Worm (Caenorhabditis elegans) whole organism, L4 larva: ENCODE data around the gene sqrd-1.

Experiments used
- ces-1 ChIP-seq: fragments of 150-350 bp; sonication (generic microtip); optimal IDR thresholded peaks from 4 replicates; lab custom pipeline; 2014; ENCODE audit warnings: missing biosample characterization, missing genetic modification reagents, missing genetic modification characterization
- lin-1 ChIP-seq: fragments of 200-800 bp; sonication (Bioruptor generic); IDR thresholded peaks from 2 replicates; pipeline ENCODE4 v1.3.6; 2022; ENCODE audit warnings: missing genetic modification reagents, missing genetic modification characterization, missing compliant biosample characterization
- lin-39 ChIP-seq: fragments of 150-350 bp; optimal IDR thresholded peaks from 2 replicates; lab custom pipeline; 2014; ENCODE audit warnings: missing biosample characterization, missing genetic modification reagents, missing genetic modification characterization
- lsy-2 ChIP-seq, 2 experiments: fragments of 150-350 bp in 1 of 2; sonication (generic microtip) in 1 of 2; optimal IDR thresholded peaks; 2 replicates each; lab custom pipeline; 2014 to 2017; ENCODE audit warnings: missing biosample characterization in 2 of 2, missing genetic modification characterization in 2 of 2
- nhr-11 ChIP-seq: fragments of 150-350 bp; optimal IDR thresholded peaks from 2 replicates; lab custom pipeline; 2014; ENCODE audit warnings: missing biosample characterization, missing genetic modification characterization
- pha-4 ChIP-seq, 2 experiments: fragments of 150-350 bp in 1 of 2; fragments of 200-800 bp in 1 of 2; sonication (Bioruptor generic) in 1 of 2; IDR thresholded peaks in 1 of 2; optimal IDR thresholded peaks in 1 of 2; 2 replicates each; pipeline versions ENCODE4 v1.3.6 to Lab custom; 2014 to 2022; ENCODE audit warnings: missing genetic modification characterization in 2 of 2, missing genetic modification reagents in 2 of 2, missing biosample characterization in 1 of 2, missing compliant biosample characterization in 1 of 2
- pqm-1 ChIP-seq: sonication (generic microtip); optimal IDR thresholded peaks from 2 replicates; lab custom pipeline; 2017; ENCODE audit warnings: missing biosample characterization, missing genetic modification characterization
- snpc-4 ChIP-seq: fragments of 150-350 bp; optimal IDR thresholded peaks from 2 replicates; lab custom pipeline; 2014; ENCODE audit warnings: missing biosample characterization, missing genetic modification characterization
- zip-11 ChIP-seq: fragments of 200-800 bp; sonication (Bioruptor generic); IDR thresholded peaks from 2 replicates; pipeline ENCODE4 v1.3.6; 2022; ENCODE audit warnings: missing genetic modification characterization, missing compliant biosample characterization
- zip-2 ChIP-seq: fragments of 150-350 bp; optimal IDR thresholded peaks from 2 replicates; lab custom pipeline; 2014; ENCODE audit warnings: missing biosample characterization, missing genetic modification characterization
- ztf-11 ChIP-seq: fragments of 150-350 bp; optimal IDR thresholded peaks from 2 replicates; lab custom pipeline; 2014; ENCODE audit warnings: missing biosample characterization, missing genetic modification characterization

DNA sequence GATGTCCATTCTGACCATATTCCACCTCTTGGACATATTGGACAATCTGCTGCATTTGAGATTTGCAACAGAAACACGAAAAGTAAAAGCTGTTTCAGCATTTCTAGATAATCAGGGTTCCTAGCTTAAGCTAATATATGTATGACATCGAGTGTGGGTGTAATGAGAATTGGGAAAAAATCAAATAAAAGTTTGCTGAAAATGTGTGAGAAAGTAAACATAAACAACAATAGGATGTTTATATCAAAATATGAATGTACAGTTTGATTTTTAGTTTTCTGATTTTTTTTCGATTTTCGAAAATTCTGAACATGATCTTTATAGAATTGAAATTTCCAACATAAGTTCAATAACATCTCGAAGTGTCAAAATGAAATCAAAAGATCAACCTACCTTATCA, 11.1 kb downstream of the sqrd-1 start, which contains the start of gene F02H6.6:
- TF ChIP-seq nhr-11 (tag; lab: Kevin White, UChicago) (no peak), zip-2 (tag; lab: Kevin White, UChicago) (no peak), ztf-11 (tag; lab: Kevin White, UChicago) (no peak), pha-4 (GFP tag; IDR thresholded peaks at IDR 0.05; lab: Robert Waterston, UW) (no peak), pha-4 (tag; optimal IDR thresholded peaks at IDR 0.05; lab: Kevin White, UChicago) (no peak), lin-39 (tag; lab: Kevin White, UChicago) (no peak), lin-1 (GFP tag; lab: Robert Waterston, UW) (no peak), snpc-4 (tag; lab: Kevin White, UChicago) (no peak), zip-11 (no peak), pqm-1 (tag; lab: Kevin White, UChicago) (no peak), lsy-2 (tag; optimal IDR thresholded peaks at IDR 0.05; lab: Kevin White, UChicago) (no peak), ces-1 (no peak)
